Worm (Caenorhabditis elegans) whole organism, L4 larva: ENCODE data around the gene C26D10.7.

Experiments used
- F49E8.2 ChIP-seq: sonication (generic microtip); optimal IDR thresholded peaks from 2 replicates; lab custom pipeline; 2016; ENCODE audit warnings: missing compliant biosample characterization, mild to moderate bottlenecking, missing genetic modification characterization, borderline replicate concordance
- R02D3.7 ChIP-seq: fragments of 150-350 bp; sonication (generic microtip); optimal IDR thresholded peaks from 3 replicates; lab custom pipeline; 2014; ENCODE audit warnings: missing biosample characterization, missing genetic modification characterization
- ceh-82 ChIP-seq: sonication (generic microtip); optimal IDR thresholded peaks from 2 replicates; lab custom pipeline; 2017; ENCODE audit warnings: missing biosample characterization, missing genetic modification characterization
- dve-1 ChIP-seq: sonication (generic microtip); optimal IDR thresholded peaks from 2 replicates; lab custom pipeline; 2017; ENCODE audit warnings: antibody characterized with exemption, mild to moderate bottlenecking, missing genetic modification characterization, missing compliant biosample characterization; ENCODE audit not compliant: insufficient read depth
- hlh-30 ChIP-seq: sonication (generic microtip); optimal IDR thresholded peaks from 2 replicates; lab custom pipeline; 2017; ENCODE audit warnings: antibody characterized with exemption, mild to moderate bottlenecking, missing genetic modification characterization, missing compliant biosample characterization; ENCODE audit not compliant: insufficient read depth
- nhr-11 ChIP-seq: fragments of 150-350 bp; optimal IDR thresholded peaks from 2 replicates; lab custom pipeline; 2014; ENCODE audit warnings: missing biosample characterization, missing genetic modification characterization
- nhr-28 ChIP-seq: fragments of 150-350 bp; optimal IDR thresholded peaks from 2 replicates; lab custom pipeline; 2014; ENCODE audit warnings: missing biosample characterization, missing genetic modification characterization
- tra-1 ChIP-seq: fragments of 200-800 bp; sonication (Bioruptor generic); IDR thresholded peaks from 2 replicates; pipeline ENCODE4 v1.3.6; 2022; ENCODE audit warnings: missing genetic modification reagents, missing genetic modification characterization, missing compliant biosample characterization

DNA sequence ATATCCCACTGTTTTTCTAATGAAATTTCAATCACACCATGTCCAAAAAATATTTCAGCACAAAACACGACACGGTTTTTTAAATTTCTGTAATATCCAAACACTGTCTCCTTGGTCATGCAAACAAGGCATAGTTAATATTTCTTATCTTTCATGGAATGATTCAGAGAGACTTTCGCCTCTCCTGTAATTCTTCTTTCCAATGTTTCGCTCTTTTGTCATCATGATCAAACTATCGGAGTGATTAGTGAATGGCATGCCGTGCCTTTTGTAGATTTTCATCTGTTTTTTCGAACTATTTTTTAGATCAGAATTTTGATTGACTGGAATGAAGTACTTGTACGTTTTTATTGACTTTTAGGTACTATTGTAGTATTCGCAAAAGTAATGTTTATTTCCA, 50.6 kb downstream of the C26D10.7 start:
- TF ChIP-seq tra-1 (GFP tag; lab: Robert Waterston, UW): peak; percentile 25; the same call in 1 of the 2 replicates
- TF ChIP-seq nhr-28: peak; percentile 76
- TF ChIP-seq hlh-30 (tag; lab: Kevin White, UChicago): peak; percentile 34
- TF ChIP-seq nhr-11: no peak
- no peak for TF ChIP-seq R02D3.7 (tag; lab: Kevin White, UChicago)
- no peak for TF ChIP-seq ceh-82 (tag; lab: Kevin White, UChicago)
- peak; percentile 66 for TF ChIP-seq dve-1 (tag; lab: Kevin White, UChicago)
- TF ChIP-seq F49E8.2 (tag; lab: Kevin White, UChicago): no peak
